Worm (Caenorhabditis elegans): ENCODE measurements around the gene daf-37.

Gene daf-37

ce11 chrII:6207252-6207651 lies 764 bp downstream of the daf-37 start:
- TF ChIP-seq lin-39 (tag; optimal IDR thresholded peaks at IDR 0.05): no peak
- TF ChIP-seq aly-2 (tag; optimal IDR thresholded peaks at IDR 0.05): no peak
- no peak for TF ChIP-seq nhr-21 (tag; optimal IDR thresholded peaks at IDR 0.05)
- TF ChIP-seq lin-13 (GFP tag; optimal IDR thresholded peaks at IDR 0.05): no peak
- TF ChIP-seq lin-11 (tag; optimal IDR thresholded peaks at IDR 0.05): no peak
- no peak for TF ChIP-seq ztf-11 (tag; optimal IDR thresholded peaks at IDR 0.05)
- no peak for TF ChIP-seq unc-39 (tag; optimal IDR thresholded peaks at IDR 0.05)
- TF ChIP-seq nhr-6 (tag; optimal IDR thresholded peaks at IDR 0.05): no peak

ce11 chrII:6202910-6203309 lies 5.1 kb downstream of the daf-37 start, which contains the start of gene C30B5.17:
C30B5.17 (minus strand) TSS chrII:6203010.
- TF ChIP-seq nhr-129 (tag; optimal IDR thresholded peaks at IDR 0.05) (no peak), nhr-25 (tag; optimal IDR thresholded peaks at IDR 0.05) (no peak), sma-9 (GFP tag; optimal IDR thresholded peaks at IDR 0.05) (no peak), sma-9 (tag; optimal IDR thresholded peaks at IDR 0.05) (no peak), ceh-16 (tag; optimal IDR thresholded peaks at IDR 0.05) (no peak), elt-1 (tag; optimal IDR thresholded peaks at IDR 0.05) (no peak), ZK546.5 (tag; optimal IDR thresholded peaks at IDR 0.05) (no peak), peb-1 (tag; optimal IDR thresholded peaks at IDR 0.05) (no peak), lsy-2 (tag; optimal IDR thresholded peaks at IDR 0.05) (no peak), nhr-237 (tag; optimal IDR thresholded peaks at IDR 0.05) (no peak)

ce11 chrII:6199010-6199409 lies 9.0 kb downstream of the daf-37 start:
- TF ChIP-seq mdl-1 (tag; optimal IDR thresholded peaks at IDR 0.05): no peak
- no peak for TF ChIP-seq lin-39 (tag; optimal IDR thresholded peaks at IDR 0.05)
- TF ChIP-seq nhr-25 (tag; optimal IDR thresholded peaks at IDR 0.05): no peak
- TF ChIP-seq snpc-4 (tag; optimal IDR thresholded peaks at IDR 0.05): no peak
- no peak for TF ChIP-seq ztf-1 (GFP tag; conservative IDR thresholded peaks at IDR 0.05)
- no peak for TF ChIP-seq elt-3 (tag; optimal IDR thresholded peaks at IDR 0.05)
- TF ChIP-seq crh-2 (tag; optimal IDR thresholded peaks at IDR 0.05): no peak
- TF ChIP-seq C34F6.9 (tag; optimal IDR thresholded peaks at IDR 0.05): no peak
- no peak for TF ChIP-seq nhr-12 (tag; optimal IDR thresholded peaks at IDR 0.05)
- TF ChIP-seq elt-1 (tag; optimal IDR thresholded peaks at IDR 0.05): no peak
- TF ChIP-seq nhr-77 (tag; optimal IDR thresholded peaks at IDR 0.05): no peak
- TF ChIP-seq R02D3.7 (tag; optimal IDR thresholded peaks at IDR 0.05): no peak
- TF ChIP-seq peb-1 (tag; optimal IDR thresholded peaks at IDR 0.05): no peak
- no peak for TF ChIP-seq fos-1 (tag; optimal IDR thresholded peaks at IDR 0.05)
- TF ChIP-seq blmp-1 (tag; optimal IDR thresholded peaks at IDR 0.05; ENCODE audit: insufficient read depth): no peak
- no peak for TF ChIP-seq ZK546.5 (tag; optimal IDR thresholded peaks at IDR 0.05)
- TF ChIP-seq nhr-10 (tag; optimal IDR thresholded peaks at IDR 0.05): no peak
- no peak for TF ChIP-seq ztf-4 (tag; optimal IDR thresholded peaks at IDR 0.05)

ce11 chrII:6198468-6198867 lies 9.5 kb downstream of the daf-37 start, which contains the start of gene szy-4:
szy-4 (plus strand) TSS chrII:6198696.
- TF ChIP-seq lin-13 (GFP tag; optimal IDR thresholded peaks at IDR 0.05) (no peak), nhr-237 (tag; optimal IDR thresholded peaks at IDR 0.05) (no peak), aly-2 (tag; optimal IDR thresholded peaks at IDR 0.05) (no peak), nhr-23 (tag; optimal IDR thresholded peaks at IDR 0.05) (no peak), blmp-1 (tag; optimal IDR thresholded peaks at IDR 0.05; ENCODE audit: insufficient read depth) (no peak), fos-1 (tag; optimal IDR thresholded peaks at IDR 0.05) (no peak)

ce11 chrII:6196875-6197274 lies 11.1 kb downstream of the daf-37 start, which contains the start of the genes rbmx-2 and C30B5.2:
rbmx-2 (minus strand) TSS chrII:6196948.
C30B5.2 (plus strand) TSS chrII:6197180.
- no peak for TF ChIP-seq ama-1 (optimal IDR thresholded peaks at IDR 0.05)
- TF ChIP-seq fos-1 (tag; optimal IDR thresholded peaks at IDR 0.05): peak; percentile 26
- peak; percentile 53 for TF ChIP-seq nhr-129 (tag; optimal IDR thresholded peaks at IDR 0.05)
- TF ChIP-seq nhr-6 (tag; optimal IDR thresholded peaks at IDR 0.05): no peak
- TF ChIP-seq ceh-16 (tag; optimal IDR thresholded peaks at IDR 0.05): peak; percentile 2
- TF ChIP-seq lin-11 (tag; optimal IDR thresholded peaks at IDR 0.05): peak; percentile 24
- TF ChIP-seq sma-3 (GFP tag; optimal IDR thresholded peaks at IDR 0.05): peak; percentile 22
- TF ChIP-seq lsy-2 (tag; optimal IDR thresholded peaks at IDR 0.05): peak; percentile 69 to 92
- TF ChIP-seq sma-9 (GFP tag; optimal IDR thresholded peaks at IDR 0.05): peak; percentile 55
- no peak for TF ChIP-seq sma-9 (tag; optimal IDR thresholded peaks at IDR 0.05)
